Fruit fly (Drosophila melanogaster) whole organism, embryonic: ENCODE results near the gene Hasp.
A peak's percentile ranks its signal among the peaks of the same experiment; 100 is the strongest.

Experiments
- Ada2b ChIP-seq: fragments of 200-800 bp; sonication (Bioruptor generic); IDR thresholded peaks from 2 replicates; pipeline ENCODE4 v1.3.6; 2022; ENCODE audit warnings: missing biosample characterization, missing genetic modification characterization
- Aef1 ChIP-seq: fragments of 200-800 bp; sonication (Bioruptor generic); IDR thresholded peaks from 3 replicates; pipeline ENCODE4 v1.3.6; 2022; ENCODE audit warnings: missing biosample characterization, missing genetic modification characterization
- B-H2 ChIP-seq: fragments of 200-800 bp; sonication (Bioruptor generic); optimal IDR thresholded peaks from 2 replicates; lab custom pipeline; 2018; ENCODE audit warnings: missing biosample characterization, mild to moderate bottlenecking, missing genetic modification characterization
- Bteb2 ChIP-seq: fragments of 200-800 bp; sonication (Bioruptor generic); optimal IDR thresholded peaks from 2 replicates; lab custom pipeline; 2016; ENCODE audit warnings: missing biosample characterization, missing genetic modification characterization
- CG10209 ChIP-seq: fragments of 200-800 bp; sonication (Bioruptor generic); optimal IDR thresholded peaks from 3 replicates; lab custom pipeline; 2017; ENCODE audit warnings: missing biosample characterization, mild to moderate bottlenecking, missing genetic modification characterization, missing genetic modification reagents
- CG10431 ChIP-seq: fragments of 200-800 bp; sonication (Bioruptor generic); optimal IDR thresholded peaks from 3 replicates; lab custom pipeline; 2018; ENCODE audit warnings: missing biosample characterization, mild to moderate bottlenecking, missing genetic modification characterization
- CG14014 ChIP-seq: fragments of 200-800 bp; sonication (Bioruptor generic); IDR thresholded peaks from 2 replicates; pipeline ENCODE4 v1.3.6; 2022; ENCODE audit warnings: missing biosample characterization, missing genetic modification characterization
- CG14965 ChIP-seq: fragments of 200-800 bp; sonication (Bioruptor generic); optimal IDR thresholded peaks from 2 replicates; lab custom pipeline; 2016; ENCODE audit warnings: missing biosample characterization, missing genetic modification characterization, borderline replicate concordance
- CG16863 ChIP-seq: fragments of 200-800 bp; sonication (Bioruptor generic); optimal IDR thresholded peaks from 3 replicates; lab custom pipeline; 2016; ENCODE audit warnings: missing biosample characterization, missing genetic modification characterization
- CG18262 ChIP-seq: fragments of 200-800 bp; optimal IDR thresholded peaks from 3 replicates; lab custom pipeline; 2019; ENCODE audit warnings: missing biosample characterization, mild to moderate bottlenecking, missing genetic modification characterization, moderate library complexity
- CG1832 ChIP-seq: fragments of 200-800 bp; sonication (Bioruptor generic); optimal IDR thresholded peaks from 2 replicates; lab custom pipeline; 2017; ENCODE audit warnings: missing biosample characterization, mild to moderate bottlenecking, missing genetic modification characterization, inconsistent platforms
- CG30403 ChIP-seq: fragments of 200-800 bp; sonication (Bioruptor generic); optimal IDR thresholded peaks from 3 replicates; lab custom pipeline; 2016; ENCODE audit warnings: missing biosample characterization, missing genetic modification characterization
- CG3281 ChIP-seq: fragments of 200-800 bp; sonication (Bioruptor generic); optimal IDR thresholded peaks from 3 replicates; lab custom pipeline; 2017; ENCODE audit warnings: missing biosample characterization, mild to moderate bottlenecking, missing genetic modification characterization
- CG33213 ChIP-seq: fragments of 200-800 bp; sonication (Bioruptor generic); optimal IDR thresholded peaks from 3 replicates; lab custom pipeline; 2016; ENCODE audit warnings: missing biosample characterization, missing genetic modification characterization
- CG5245 ChIP-seq: fragments of 200-800 bp; sonication (Bioruptor generic); optimal IDR thresholded peaks from 3 replicates; lab custom pipeline; 2016; ENCODE audit warnings: missing biosample characterization, missing genetic modification characterization
- CG8388 ChIP-seq: fragments of 200-800 bp; sonication (Bioruptor generic); optimal IDR thresholded peaks from 2 replicates; lab custom pipeline; 2019; ENCODE audit warnings: missing biosample characterization, mild to moderate bottlenecking, missing genetic modification characterization, moderate library complexity
- CG9437 ChIP-seq: fragments of 200-800 bp; sonication (Bioruptor generic); optimal IDR thresholded peaks from 2 replicates; lab custom pipeline; 2018; ENCODE audit warnings: missing biosample characterization, mild to moderate bottlenecking, missing genetic modification characterization
- CG9797 ChIP-seq: fragments of 200-800 bp; sonication (Bioruptor generic); optimal IDR thresholded peaks from 3 replicates; lab custom pipeline; 2018; ENCODE audit warnings: missing biosample characterization, mild to moderate bottlenecking, missing genetic modification characterization
- Chrac-16 ChIP-seq: fragments of 200-800 bp; sonication (Bioruptor generic); optimal IDR thresholded peaks from 3 replicates; lab custom pipeline; 2016; ENCODE audit warnings: missing biosample characterization, missing genetic modification characterization
- CrebB ChIP-seq: fragments of 200-800 bp; sonication (Bioruptor generic); optimal IDR thresholded peaks from 3 replicates; lab custom pipeline; 2018; ENCODE audit warnings: missing biosample characterization, mild to moderate bottlenecking, missing genetic modification characterization
- Dbx ChIP-seq: fragments of 200-800 bp; sonication (Bioruptor generic); IDR thresholded peaks from 3 replicates; pipeline ENCODE4 v1.3.6; 2022; ENCODE audit warnings: missing biosample characterization, missing genetic modification characterization
- Ets65A ChIP-seq: fragments of 200-800 bp; sonication (Bioruptor generic); peaks from one replicate; lab custom pipeline; 2016; ENCODE audit warnings: missing biosample characterization, missing genetic modification characterization
- Hr3 ChIP-seq: fragments of 200-800 bp; sonication (Bioruptor generic); optimal IDR thresholded peaks from 3 replicates; lab custom pipeline; 2016; ENCODE audit warnings: missing biosample characterization, missing genetic modification characterization
- Kr ChIP-seq: fragments of 200-800 bp; sonication (Bioruptor generic); optimal IDR thresholded peaks from 2 replicates; lab custom pipeline; 2017; ENCODE audit warnings: missing biosample characterization, mild to moderate bottlenecking, missing genetic modification characterization
- MBD-R2 ChIP-seq: fragments of 200-800 bp; sonication (Bioruptor generic); IDR thresholded peaks from 2 replicates; pipeline ENCODE4 v1.3.6; 2022; ENCODE audit warnings: missing biosample characterization, missing genetic modification characterization
- Nf-YC ChIP-seq: fragments of 200-800 bp; optimal IDR thresholded peaks from 3 replicates; lab custom pipeline; 2019; ENCODE audit warnings: missing biosample characterization, mild to moderate bottlenecking, missing genetic modification characterization, moderate library complexity
- NfI ChIP-seq: fragments of 200-800 bp; sonication (Bioruptor generic); optimal IDR thresholded peaks from 3 replicates; lab custom pipeline; 2018; ENCODE audit warnings: missing biosample characterization, mild to moderate bottlenecking, missing genetic modification characterization, moderate library complexity
- Scr ChIP-seq: fragments of 200-800 bp; sonication (Bioruptor generic); IDR thresholded peaks from 2 replicates; pipeline ENCODE4 v1.3.6; 2022; ENCODE audit warnings: missing biosample characterization, missing genetic modification characterization; ENCODE audit not compliant: partially characterized antibody
- Six4 ChIP-seq: fragments of 200-800 bp; sonication (Bioruptor generic); optimal IDR thresholded peaks from 2 replicates; lab custom pipeline; 2016; ENCODE audit warnings: missing biosample characterization, missing genetic modification characterization
- Taf1 ChIP-seq: fragments of 200-800 bp; sonication (Bioruptor generic); IDR thresholded peaks from 2 replicates; pipeline ENCODE4 v1.3.6; 2022; ENCODE audit warnings: missing biosample characterization, missing genetic modification characterization
- abd-A ChIP-seq: fragments of 200-800 bp; sonication (Bioruptor generic); optimal IDR thresholded peaks from 3 replicates; lab custom pipeline; 2019; ENCODE audit warnings: missing biosample characterization, mild to moderate bottlenecking, missing genetic modification characterization, moderate library complexity
- chn ChIP-seq: fragments of 200-800 bp; sonication (Bioruptor generic); optimal IDR thresholded peaks from 2 replicates; lab custom pipeline; 2016; ENCODE audit warnings: missing biosample characterization, missing genetic modification characterization
- crp ChIP-seq, 2 experiments: fragments of 200-800 bp; sonication (Bioruptor generic); optimal IDR thresholded peaks; 2 replicates in 1 of 2; 3 replicates in 1 of 2; lab custom pipeline; 2017; ENCODE audit warnings: missing biosample characterization in 2 of 2, missing genetic modification characterization in 2 of 2, mild to moderate bottlenecking in 1 of 2, moderate library complexity in 1 of 2
- cwo ChIP-seq: fragments of 200-800 bp; sonication (Bioruptor generic); optimal IDR thresholded peaks from 3 replicates; lab custom pipeline; 2017; ENCODE audit warnings: missing biosample characterization, missing genetic modification characterization, mild to moderate bottlenecking, moderate library complexity, missing genetic modification reagents
- dimm ChIP-seq: fragments of 200-800 bp; sonication (Bioruptor generic); IDR thresholded peaks from 2 replicates; pipeline ENCODE4 v1.3.6; 2022; ENCODE audit warnings: missing biosample characterization, missing genetic modification characterization
- dm ChIP-seq: fragments of 200-800 bp; sonication (Bioruptor generic); optimal IDR thresholded peaks from 3 replicates; lab custom pipeline; 2016; ENCODE audit warnings: missing biosample characterization, missing genetic modification characterization
- esg ChIP-seq: fragments of 200-800 bp; sonication (Bioruptor generic); conservative IDR thresholded peaks from 2 replicates; pipeline ENCODE4 v1.3.6; 2022; ENCODE audit warnings: missing biosample characterization, missing genetic modification characterization
- fd96Cb ChIP-seq: fragments of 200-800 bp; sonication (Bioruptor generic); optimal IDR thresholded peaks from 2 replicates; lab custom pipeline; 2018; ENCODE audit warnings: missing biosample characterization, mild to moderate bottlenecking, missing genetic modification characterization, moderate library complexity
- gcm2 ChIP-seq: fragments of 200-800 bp; sonication (Bioruptor generic); optimal IDR thresholded peaks from 2 replicates; lab custom pipeline; 2016; ENCODE audit warnings: missing biosample characterization, missing genetic modification characterization
- gro ChIP-seq: fragments of 200-800 bp; sonication (Bioruptor generic); optimal IDR thresholded peaks from 2 replicates; lab custom pipeline; 2016; ENCODE audit warnings: missing biosample characterization, missing genetic modification characterization
- insv ChIP-seq, 2 experiments: fragments of 200-800 bp; sonication (Bioruptor generic); optimal IDR thresholded peaks; 3 replicates each; lab custom pipeline; 2016 to 2018; ENCODE audit warnings: missing biosample characterization in 2 of 2, missing genetic modification characterization in 2 of 2
- nerfin-2 ChIP-seq: fragments of 200-800 bp; sonication (Bioruptor generic); IDR thresholded peaks from 2 replicates; pipeline ENCODE4 v1.3.6; 2022; ENCODE audit warnings: missing biosample characterization, missing genetic modification characterization; ENCODE audit not compliant: partially characterized antibody
- psq ChIP-seq: fragments of 200-800 bp; sonication (Bioruptor generic); optimal IDR thresholded peaks from 2 replicates; lab custom pipeline; 2017; ENCODE audit warnings: missing biosample characterization, missing genetic modification characterization
- sc ChIP-seq, 3 experiments: fragments of >200 bp in 2 of 3; fragments of 200-800 bp in 1 of 3; sonication (Bioruptor generic) in 1 of 3; optimal IDR thresholded peaks; 2 replicates in 2 of 3; 3 replicates in 1 of 3; lab custom pipeline; 2017; ENCODE audit warnings: mild to moderate bottlenecking in 1 of 3, missing biosample characterization in 1 of 3, missing genetic modification characterization in 1 of 3, missing genetic modification reagents in 1 of 3
- scrt ChIP-seq: fragments of 200-800 bp; sonication (Bioruptor generic); optimal IDR thresholded peaks from 2 replicates; lab custom pipeline; 2018; ENCODE audit warnings: missing biosample characterization, mild to moderate bottlenecking, missing genetic modification characterization, moderate library complexity
- sim ChIP-seq: fragments of 200-800 bp; sonication (Bioruptor generic); IDR thresholded peaks from 2 replicates; pipeline ENCODE4 v1.3.6; 2022; ENCODE audit warnings: missing biosample characterization, missing genetic modification characterization
- sna ChIP-seq: fragments of 200-800 bp; sonication (Bioruptor generic); IDR thresholded peaks from 2 replicates; pipeline ENCODE4 v1.3.6; 2022; ENCODE audit warnings: missing biosample characterization, missing genetic modification characterization; ENCODE audit not compliant: partially characterized antibody
- sr ChIP-seq: fragments of 200-800 bp; sonication (Bioruptor generic); IDR thresholded peaks from 3 replicates; pipeline ENCODE4 v1.3.6; 2022; ENCODE audit warnings: missing biosample characterization, missing genetic modification characterization
- tx ChIP-seq: fragments of 200-800 bp; sonication (Bioruptor generic); optimal IDR thresholded peaks from 2 replicates; lab custom pipeline; 2016; ENCODE audit warnings: missing biosample characterization, missing genetic modification characterization
- wek ChIP-seq: fragments of 200-800 bp; sonication (Bioruptor generic); optimal IDR thresholded peaks from 3 replicates; lab custom pipeline; 2018; ENCODE audit warnings: missing biosample characterization, mild to moderate bottlenecking, missing genetic modification characterization, moderate library complexity

Gene Hasp

dm6 chr2L:19528308-19528707 is 11.3 kb upstream of the Hasp start (continued):
- peak; percentile 11 to 38 for TF ChIP-seq insv (GFP tag; optimal IDR thresholded peaks at IDR 0.05; lab: Kevin White, UChicago)
- no peak for TF ChIP-seq abd-A
- TF ChIP-seq scrt (GFP tag; lab: Kevin White, UChicago) = peak; percentile 95
- TF ChIP-seq CG10209 (GFP tag; lab: Kevin White, UChicago) = peak; percentile 95
- TF ChIP-seq Dbx (GFP tag; lab: Robert Waterston, UW) = peak; percentile 98
- TF ChIP-seq CG33213 (GFP tag; lab: Kevin White, UChicago) = peak; percentile 94
- TF ChIP-seq CG30403 = peak; percentile 96
- TF ChIP-seq Chrac-16 (GFP tag; lab: Kevin White, UChicago) = peak; percentile 91
- TF ChIP-seq MBD-R2 = peak; percentile 98
- TF ChIP-seq CG1832 (GFP tag; lab: Kevin White, UChicago) = no peak
- TF ChIP-seq Ada2b (GFP tag; lab: Robert Waterston, UW) = peak; percentile 97
- peak; percentile 97 for TF ChIP-seq NfI (GFP tag; lab: Kevin White, UChicago)
- TF ChIP-seq sna = no peak
- peak; percentile 75 for TF ChIP-seq CG14965
- no peak for TF ChIP-seq CG9797
- TF ChIP-seq Nf-YC (tag; lab: Kevin White, UChicago) = peak; percentile 80
- peak; percentile 61 for TF ChIP-seq wek (GFP tag; lab: Kevin White, UChicago)
- TF ChIP-seq Kr (GFP tag; lab: Kevin White, UChicago) = no peak
- peak; percentile 55; the same call in 1 of the 2 replicates for TF ChIP-seq sim
- TF ChIP-seq CG5245 (GFP tag; lab: Kevin White, UChicago) = peak; percentile 87
- peak; percentile 87 for TF ChIP-seq gcm2
- TF ChIP-seq CG8388 (GFP tag; lab: Kevin White, UChicago) = peak; percentile 81
- TF ChIP-seq Ets65A (GFP tag; lab: Kevin White, UChicago) = peak; percentile 98
- TF ChIP-seq CG9437 = peak; percentile 85
- peak; percentile 15 for TF ChIP-seq CG10431
- TF ChIP-seq dimm (GFP tag; lab: Robert Waterston, UW) = peak; percentile 59
- TF ChIP-seq dm (GFP tag; lab: Kevin White, UChicago) = peak; percentile 85
- peak; percentile 65; the same call in 1 of the 3 replicates for TF ChIP-seq sr (GFP tag; lab: Robert Waterston, UW)
- peak; percentile 83 for TF ChIP-seq CG18262 (tag; lab: Kevin White, UChicago)
- TF ChIP-seq B-H2 (GFP tag; lab: Kevin White, UChicago) = peak; percentile 96
- peak; percentile 93 for TF ChIP-seq esg
- TF ChIP-seq tx (GFP tag; lab: Kevin White, UChicago) = peak; percentile 93
- peak; percentile 96 for TF ChIP-seq Taf1 (GFP tag; lab: Robert Waterston, UW)
- no peak for TF ChIP-seq Scr (GFP tag; lab: Robert Waterston, UW)
- TF ChIP-seq CrebB (tag; lab: Kevin White, UChicago) = peak; percentile 97
- peak; percentile 97 for TF ChIP-seq Bteb2 (GFP tag; lab: Kevin White, UChicago)
- peak; percentile 55 for TF ChIP-seq psq (GFP tag; lab: Kevin White, UChicago)
- TF ChIP-seq Hr3 (GFP tag; lab: Kevin White, UChicago) = peak; percentile 89
- no peak for TF ChIP-seq nerfin-2
- TF ChIP-seq sc (optimal IDR thresholded peaks at IDR 0.05; lab: Kevin White, UChicago) = no peak
- TF ChIP-seq sc (GFP tag; optimal IDR thresholded peaks at IDR 0.05; lab: Kevin White, UChicago) = peak; percentile 45
- peak; percentile 84 for TF ChIP-seq Six4
- TF ChIP-seq CG14014 = peak; percentile 98
- peak; percentile 80 for TF ChIP-seq fd96Cb
- TF ChIP-seq chn (GFP tag; lab: Kevin White, UChicago) = peak; percentile 89
- peak; percentile 98 for TF ChIP-seq CG3281 (GFP tag; lab: Kevin White, UChicago)
- peak; percentile 89 for TF ChIP-seq CG16863 (GFP tag; lab: Kevin White, UChicago)
- TF ChIP-seq cwo (GFP tag; lab: Kevin White, UChicago) = peak; percentile 97
- peak; percentile 96 for TF ChIP-seq Aef1 (GFP tag; lab: Robert Waterston, UW)
- peak in 1 of 2 experiments; percentile 54 for TF ChIP-seq crp (GFP tag; optimal IDR thresholded peaks at IDR 0.05; lab: Kevin White, UChicago)
- peak; percentile 98 for TF ChIP-seq gro (GFP tag; lab: Kevin White, UChicago)
